Worm (Caenorhabditis elegans): ENCODE data around the gene F58H1.3.

- TF ChIP-seq unc-62 (GFP tag; optimal IDR thresholded peaks at IDR 0.05) (no peak), ces-1 (GFP tag; optimal IDR thresholded peaks at IDR 0.05) (no peak)
Measured at ce11 chrV:11976734-11977133, 43.0 kb downstream of the F58H1.3 start.

Data from whole organism, L1 larva.